Fruit fly (Drosophila melanogaster) whole organism, embryonic: Measurements from ENCODE around the gene Muted.
A peak's percentile ranks its signal among the peaks of the same experiment; 100 is the strongest.

Experiments used
- Bgb ChIP-seq: fragments of 200-800 bp; sonication (Bioruptor generic); IDR thresholded peaks from 2 replicates; pipeline ENCODE4 v1.3.6; 2022; ENCODE audit warnings: missing biosample characterization, missing genetic modification characterization; ENCODE audit not compliant: partially characterized antibody
- CG10209 ChIP-seq: fragments of 200-800 bp; sonication (Bioruptor generic); optimal IDR thresholded peaks from 3 replicates; lab custom pipeline; 2017; ENCODE audit warnings: missing biosample characterization, mild to moderate bottlenecking, missing genetic modification characterization, missing genetic modification reagents
- CG15011 ChIP-seq: fragments of 200-800 bp; sonication (Bioruptor generic); optimal IDR thresholded peaks from 3 replicates; lab custom pipeline; 2018; ENCODE audit warnings: missing biosample characterization, mild to moderate bottlenecking, missing genetic modification characterization
- CG16815 ChIP-seq: fragments of 200-800 bp; sonication (Bioruptor generic); optimal IDR thresholded peaks from 3 replicates; lab custom pipeline; 2017; ENCODE audit warnings: missing biosample characterization, mild to moderate bottlenecking, missing genetic modification characterization
- CG16863 ChIP-seq: fragments of 200-800 bp; sonication (Bioruptor generic); optimal IDR thresholded peaks from 3 replicates; lab custom pipeline; 2016; ENCODE audit warnings: missing biosample characterization, missing genetic modification characterization
- CG2120 ChIP-seq: fragments of 200-800 bp; sonication (Bioruptor generic); optimal IDR thresholded peaks from 3 replicates; lab custom pipeline; 2016; ENCODE audit warnings: missing biosample characterization, missing genetic modification characterization
- CG33213 ChIP-seq: fragments of 200-800 bp; sonication (Bioruptor generic); optimal IDR thresholded peaks from 3 replicates; lab custom pipeline; 2016; ENCODE audit warnings: missing biosample characterization, missing genetic modification characterization
- CG33557 ChIP-seq: fragments of 200-800 bp; sonication (Bioruptor generic); optimal IDR thresholded peaks from 2 replicates; lab custom pipeline; 2019; ENCODE audit warnings: missing biosample characterization, mild to moderate bottlenecking, missing genetic modification characterization, moderate library complexity
- CG4328 ChIP-seq: fragments of 200-800 bp; sonication (Bioruptor generic); optimal IDR thresholded peaks from 3 replicates; lab custom pipeline; 2017; ENCODE audit warnings: missing biosample characterization, missing genetic modification reagents, missing genetic modification characterization
- CG4360 ChIP-seq: fragments of 200-800 bp; sonication (Bioruptor generic); IDR thresholded peaks from 2 replicates; pipeline ENCODE4 v1.3.6; 2022; ENCODE audit warnings: missing biosample characterization, missing genetic modification characterization
- CG8478 ChIP-seq: fragments of >200 bp; optimal IDR thresholded peaks from 2 replicates; lab custom pipeline; 2018
- CG8944 ChIP-seq: fragments of 200-800 bp; sonication (Bioruptor generic); optimal IDR thresholded peaks from 3 replicates; lab custom pipeline; 2016; ENCODE audit warnings: missing biosample characterization, missing genetic modification characterization
- Dad ChIP-seq: fragments of 200-800 bp; sonication (Bioruptor generic); optimal IDR thresholded peaks from 3 replicates; lab custom pipeline; 2016; ENCODE audit warnings: missing biosample characterization, missing genetic modification characterization
- Dll ChIP-seq: fragments of 200-800 bp; sonication (Bioruptor generic); IDR thresholded peaks from 4 replicates; pipeline ENCODE4 v1.3.6; 2022; ENCODE audit warnings: missing biosample characterization, missing genetic modification characterization; ENCODE audit not compliant: partially characterized antibody
- HLH54F ChIP-seq: fragments of 200-800 bp; sonication (Bioruptor generic); optimal IDR thresholded peaks from 3 replicates; lab custom pipeline; 2016; ENCODE audit warnings: missing biosample characterization, missing genetic modification characterization
- HLHmδ ChIP-seq: fragments of 200-800 bp; sonication (Bioruptor generic); optimal IDR thresholded peaks from 2 replicates; lab custom pipeline; 2018; ENCODE audit warnings: missing biosample characterization, mild to moderate bottlenecking, missing genetic modification characterization, moderate library complexity
- Hmx ChIP-seq: fragments of 200-800 bp; sonication (Bioruptor generic); optimal IDR thresholded peaks from 2 replicates; lab custom pipeline; 2016; ENCODE audit warnings: missing biosample characterization, missing genetic modification characterization
- MTF-1 ChIP-seq: fragments of 200-800 bp; sonication (Bioruptor generic); optimal IDR thresholded peaks from 2 replicates; lab custom pipeline; 2018; ENCODE audit warnings: missing biosample characterization, mild to moderate bottlenecking, missing genetic modification characterization, borderline replicate concordance
- Mes4 ChIP-seq: fragments of 200-800 bp; sonication (Bioruptor generic); optimal IDR thresholded peaks from 2 replicates; lab custom pipeline; 2016; ENCODE audit warnings: missing biosample characterization, missing genetic modification characterization
- NfI ChIP-seq: fragments of 200-800 bp; sonication (Bioruptor generic); optimal IDR thresholded peaks from 3 replicates; lab custom pipeline; 2018; ENCODE audit warnings: missing biosample characterization, mild to moderate bottlenecking, missing genetic modification characterization, moderate library complexity
- Poxn ChIP-seq: fragments of 200-800 bp; sonication (Bioruptor generic); IDR thresholded peaks from 2 replicates; pipeline ENCODE4 v1.3.6; 2022; ENCODE audit warnings: missing biosample characterization, missing genetic modification characterization
- Ravus ChIP-seq: fragments of 200-800 bp; sonication (Bioruptor generic); IDR thresholded peaks from 2 replicates; pipeline ENCODE4 v1.3.6; 2022; ENCODE audit warnings: missing biosample characterization, missing genetic modification characterization
- Side ChIP-seq: fragments of 200-800 bp; sonication (Bioruptor generic); optimal IDR thresholded peaks from 2 replicates; lab custom pipeline; 2016; ENCODE audit warnings: missing biosample characterization, missing genetic modification characterization
- Sin3A ChIP-seq: fragments of >200 bp; optimal IDR thresholded peaks from 2 replicates; lab custom pipeline; 2018
- Spps ChIP-seq: fragments of 200-800 bp; sonication (Bioruptor generic); optimal IDR thresholded peaks from 2 replicates; lab custom pipeline; 2018; ENCODE audit warnings: missing biosample characterization, mild to moderate bottlenecking, missing genetic modification characterization
- Trl ChIP-seq, 3 experiments: fragments of >200 bp in 2 of 3; fragments of 200-800 bp in 1 of 3; sonication (Bioruptor generic) in 1 of 3; optimal IDR thresholded peaks; 2 replicates in 1 of 3; 3 replicates in 2 of 3; lab custom pipeline; 2016 to 2017; ENCODE audit warnings: missing biosample characterization in 1 of 3, missing genetic modification characterization in 1 of 3
- YL-1 ChIP-seq: fragments of 200-800 bp; sonication (Bioruptor generic); optimal IDR thresholded peaks from 3 replicates; lab custom pipeline; 2017; ENCODE audit warnings: missing biosample characterization, mild to moderate bottlenecking, missing genetic modification characterization
- aop ChIP-seq: fragments of 200-800 bp; sonication (Bioruptor generic); IDR thresholded peaks from 2 replicates; pipeline ENCODE4 v1.3.6; 2022; ENCODE audit warnings: missing biosample characterization, missing genetic modification characterization
- ap ChIP-seq: fragments of 200-800 bp; sonication (Bioruptor generic); IDR thresholded peaks from 2 replicates; pipeline ENCODE4 v1.3.6; 2022; ENCODE audit warnings: missing biosample characterization, missing genetic modification characterization
- ara ChIP-seq: fragments of 200-800 bp; sonication (Bioruptor generic); IDR thresholded peaks from 2 replicates; pipeline ENCODE4 v1.3.6; 2022; ENCODE audit warnings: missing biosample characterization, missing genetic modification characterization
- chm ChIP-seq: fragments of 200-800 bp; sonication (Bioruptor generic); IDR thresholded peaks from 2 replicates; pipeline ENCODE4 v1.3.6; 2022; ENCODE audit warnings: missing biosample characterization, missing genetic modification characterization
- dan ChIP-seq: fragments of 200-800 bp; sonication (Bioruptor generic); IDR thresholded peaks from 2 replicates; pipeline ENCODE4 v1.3.6; 2022; ENCODE audit warnings: missing biosample characterization, missing genetic modification characterization
- esg ChIP-seq: fragments of 200-800 bp; sonication (Bioruptor generic); conservative IDR thresholded peaks from 2 replicates; pipeline ENCODE4 v1.3.6; 2022; ENCODE audit warnings: missing biosample characterization, missing genetic modification characterization
- gcm ChIP-seq: fragments of 200-800 bp; sonication (Bioruptor generic); optimal IDR thresholded peaks from 2 replicates; lab custom pipeline; 2019; ENCODE audit warnings: missing biosample characterization, mild to moderate bottlenecking, missing genetic modification characterization, moderate library complexity
- gcm2 ChIP-seq: fragments of 200-800 bp; sonication (Bioruptor generic); optimal IDR thresholded peaks from 2 replicates; lab custom pipeline; 2016; ENCODE audit warnings: missing biosample characterization, missing genetic modification characterization
- gem ChIP-seq: fragments of 200-800 bp; sonication (Bioruptor generic); optimal IDR thresholded peaks from 2 replicates; lab custom pipeline; 2019; ENCODE audit warnings: missing biosample characterization, mild to moderate bottlenecking, missing genetic modification characterization, moderate library complexity
- hkb ChIP-seq, 2 experiments: fragments of 200-800 bp in 1 of 2; fragments of >200 bp in 1 of 2; sonication (Bioruptor generic) in 1 of 2; IDR thresholded peaks in 1 of 2; optimal IDR thresholded peaks in 1 of 2; 2 replicates each; pipeline versions ENCODE4 v1.3.6 to Lab custom; 2017 to 2022; ENCODE audit warnings: missing biosample characterization in 1 of 2, missing genetic modification characterization in 1 of 2
- lov ChIP-seq, 2 experiments: fragments of 200-800 bp in 1 of 2; fragments of >200 bp in 1 of 2; sonication (Bioruptor generic) in 1 of 2; IDR thresholded peaks in 1 of 2; optimal IDR thresholded peaks in 1 of 2; 2 replicates in 1 of 2; 3 replicates in 1 of 2; pipeline versions ENCODE4 v1.3.6 to Lab custom; 2017 to 2022; ENCODE audit warnings: missing biosample characterization in 1 of 2, missing genetic modification characterization in 1 of 2
- mam ChIP-seq: fragments of 200-800 bp; sonication (Bioruptor generic); optimal IDR thresholded peaks from 3 replicates; lab custom pipeline; 2016; ENCODE audit warnings: missing biosample characterization, missing genetic modification characterization
- repo ChIP-seq: fragments of 200-800 bp; sonication (Bioruptor generic); optimal IDR thresholded peaks from 2 replicates; lab custom pipeline; 2016; ENCODE audit warnings: missing biosample characterization, missing genetic modification characterization
- sens ChIP-seq: fragments of 200-800 bp; sonication (Bioruptor generic); peaks from one replicate; lab custom pipeline; 2016; ENCODE audit warnings: missing biosample characterization, missing genetic modification characterization
- sna ChIP-seq: fragments of 200-800 bp; sonication (Bioruptor generic); IDR thresholded peaks from 2 replicates; pipeline ENCODE4 v1.3.6; 2022; ENCODE audit warnings: missing biosample characterization, missing genetic modification characterization; ENCODE audit not compliant: partially characterized antibody
- sob ChIP-seq: fragments of 200-800 bp; sonication (Bioruptor generic); IDR thresholded peaks from 2 replicates; pipeline ENCODE4 v1.3.6; 2022; ENCODE audit warnings: missing biosample characterization, missing genetic modification characterization
- stwl ChIP-seq: fragments of 200-800 bp; sonication (Bioruptor generic); optimal IDR thresholded peaks from 3 replicates; lab custom pipeline; 2018; ENCODE audit warnings: missing biosample characterization, mild to moderate bottlenecking, missing genetic modification characterization, moderate library complexity
- tin ChIP-seq: fragments of 200-800 bp; sonication (Bioruptor generic); optimal IDR thresholded peaks from 3 replicates; lab custom pipeline; 2016; ENCODE audit warnings: missing biosample characterization, missing genetic modification characterization
- ttk ChIP-seq: fragments of 200-800 bp; sonication (Bioruptor generic); IDR thresholded peaks from 2 replicates; pipeline ENCODE4 v2.1.2; 2022; ENCODE audit warnings: missing biosample characterization, missing genetic modification characterization
- twi ChIP-seq: fragments of 200-800 bp; optimal IDR thresholded peaks from 2 replicates; lab custom pipeline; 2019; ENCODE audit warnings: missing biosample characterization, mild to moderate bottlenecking, missing genetic modification characterization, moderate library complexity
- usp ChIP-seq: fragments of >200 bp; optimal IDR thresholded peaks from 2 replicates; lab custom pipeline; 2017; ENCODE audit warnings: missing biosample characterization, missing genetic modification characterization
- zf30C ChIP-seq: fragments of 200-800 bp; sonication (Bioruptor generic); optimal IDR thresholded peaks from 3 replicates; lab custom pipeline; 2018; ENCODE audit warnings: missing biosample characterization, mild to moderate bottlenecking, missing genetic modification characterization

Muted gene

dm6 chr3R:22397068-22397700, 34.8 kb downstream of the Muted start (continued):
- TF ChIP-seq NfI (GFP tag; lab: Kevin White, UChicago) (no peak), CG4360 (GFP tag; lab: Robert Waterston, UW) (0 out of 2 replicates have a peak, but pooled peaks have one; percentile 16), CG16815 (GFP tag; lab: Kevin White, UChicago) (no peak), lov (optimal IDR thresholded peaks at IDR 0.05; lab: Kevin White, UChicago) (no peak), lov (GFP tag; IDR thresholded peaks at IDR 0.05; lab: Robert Waterston, UW) (no peak), CG33213 (GFP tag; lab: Kevin White, UChicago) (no peak), Ravus (no peak), twi (tag; lab: Kevin White, UChicago) (no peak), CG4328 (GFP tag; lab: Kevin White, UChicago) (no peak), esg (GFP tag; lab: Robert Waterston, UW) (no peak), CG33557 (GFP tag; lab: Kevin White, UChicago) (peak; percentile 1), HLH54F (GFP tag; lab: Kevin White, UChicago) (no peak), hkb (optimal IDR thresholded peaks at IDR 0.05; lab: Kevin White, UChicago) (peak; percentile 55), hkb (GFP tag; IDR thresholded peaks at IDR 0.05; lab: Robert Waterston, UW) (no peak), Dll (GFP tag; lab: Robert Waterston, UW) (0 out of 4 replicates have a peak, but pooled peaks have one; percentile 56), sna (peak; percentile 62; the same call in 1 of the 2 replicates)

DNA sequence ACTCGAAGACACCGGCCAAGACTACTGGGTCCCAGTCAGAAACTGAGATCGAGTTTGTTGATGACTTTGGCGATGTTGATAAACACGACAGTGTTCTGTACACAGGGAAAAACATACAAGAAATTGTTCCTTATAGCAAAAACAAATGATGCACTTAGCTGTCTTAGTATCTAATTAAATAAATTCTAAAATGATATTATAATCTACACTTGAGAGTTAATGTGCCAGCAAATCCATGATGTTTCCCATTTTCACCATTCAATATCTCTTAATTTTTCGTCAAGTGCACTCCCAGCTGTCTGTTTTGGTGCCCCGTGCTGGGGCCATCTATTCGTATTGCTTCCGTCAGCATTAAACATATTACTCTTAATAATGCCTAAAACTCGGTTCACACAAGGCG, 37.8 kb downstream of the Muted start:
- TF ChIP-seq HLHmδ (GFP tag; lab: Kevin White, UChicago) (no peak), repo (GFP tag; lab: Kevin White, UChicago) (no peak), ara (no peak), Sin3A (lab: Kevin White, UChicago) (no peak), Side (GFP tag; lab: Kevin White, UChicago) (no peak), tin (GFP tag; lab: Kevin White, UChicago) (peak; percentile 3), zf30C (GFP tag; lab: Kevin White, UChicago) (no peak), Trl (optimal IDR thresholded peaks at IDR 0.05; lab: Kevin White, UChicago) (no peak), Trl (GFP tag; optimal IDR thresholded peaks at IDR 0.05; lab: Kevin White, UChicago) (no peak), YL-1 (GFP tag; lab: Kevin White, UChicago) (no peak), stwl (tag; lab: Kevin White, UChicago) (no peak), dan (GFP tag; lab: Robert Waterston, UW) (no peak), gcm (GFP tag; lab: Kevin White, UChicago) (no peak), gem (no peak), usp (GFP tag; lab: Kevin White, UChicago) (no peak), Spps (tag; lab: Kevin White, UChicago) (no peak), ttk (GFP tag; lab: Robert Waterston, UW) (no peak), ap (GFP tag; lab: Robert Waterston, UW) (no peak), gcm2 (GFP tag; lab: Kevin White, UChicago) (no peak), Mes4 (no peak), sob (GFP tag; lab: Robert Waterston, UW) (0 out of 2 replicates have a peak, but pooled peaks have one; percentile 29), MTF-1 (GFP tag; lab: Kevin White, UChicago) (no peak), CG2120 (peak; percentile 61), Bgb (GFP tag; lab: Robert Waterston, UW) (no peak), CG16863 (GFP tag; lab: Kevin White, UChicago) (no peak), CG8478 (no peak), mam (no peak), CG10209 (GFP tag; lab: Kevin White, UChicago) (no peak), chm (GFP tag; lab: Robert Waterston, UW) (no peak), Dad (GFP tag; lab: Kevin White, UChicago) (no peak), Hmx (GFP tag; lab: Kevin White, UChicago) (no peak), CG8944 (GFP tag; lab: Kevin White, UChicago) (no peak), CG15011 (GFP tag; lab: Kevin White, UChicago) (no peak), sens (GFP tag; lab: Kevin White, UChicago) (peak; percentile 65), Poxn (no peak), aop (GFP tag; lab: Robert Waterston, UW) (no peak)
